Worm (Caenorhabditis elegans) whole organism, L4 larva: ENCODE results near the gene srx-23.
A peak's percentile ranks its signal among the peaks of the same experiment; 100 is the strongest.

Experiments
- D1046.2 ChIP-seq: fragments of 200-800 bp; sonication (Bioruptor generic); IDR thresholded peaks from 2 replicates; pipeline ENCODE4 v1.3.6; 2022; ENCODE audit warnings: missing genetic modification characterization, missing compliant biosample characterization
- F10B5.3 ChIP-seq: sonication (generic microtip); optimal IDR thresholded peaks from 2 replicates; lab custom pipeline; 2016; ENCODE audit warnings: mild to moderate bottlenecking, missing genetic modification characterization, missing compliant biosample characterization
- F26F4.8 ChIP-seq: fragments of 200-800 bp; sonication (Bioruptor generic); conservative IDR thresholded peaks from 2 replicates; pipeline ENCODE4 v1.3.6; 2022; ENCODE audit warnings: missing genetic modification characterization, missing compliant biosample characterization
- F37D6.2 ChIP-seq: sonication (generic microtip); optimal IDR thresholded peaks from 2 replicates; lab custom pipeline; 2016; ENCODE audit warnings: mild to moderate bottlenecking, missing genetic modification characterization, missing compliant biosample characterization
- T20F7.1 ChIP-seq: fragments of 200-800 bp; sonication (Bioruptor generic); optimal IDR thresholded peaks from 2 replicates; lab custom pipeline; 2018; ENCODE audit warnings: mild to moderate bottlenecking, missing genetic modification characterization, missing compliant biosample characterization
- Y75B8A.6 ChIP-seq: fragments of 200-800 bp; sonication (Bioruptor generic); IDR thresholded peaks from 2 replicates; pipeline ENCODE4 v1.3.6; 2022; ENCODE audit warnings: missing genetic modification reagents, missing genetic modification characterization, missing compliant biosample characterization
- ZK337.2 ChIP-seq: fragments of 200-800 bp; sonication (Bioruptor generic); IDR thresholded peaks from 2 replicates; pipeline ENCODE4 v1.3.6; 2022; ENCODE audit warnings: missing genetic modification reagents, missing genetic modification characterization, missing compliant biosample characterization
- ZK546.5 ChIP-seq, 2 experiments: sonication (generic microtip); optimal IDR thresholded peaks; 2 replicates each; lab custom pipeline; 2017; ENCODE audit warnings: missing biosample characterization in 2 of 2, missing genetic modification characterization in 2 of 2
- aha-1 ChIP-seq: fragments of 150-350 bp; peaks from one replicate; lab custom pipeline; 2014; ENCODE audit warnings: missing biosample characterization, missing genetic modification characterization
- ceh-28 ChIP-seq: fragments of 150-350 bp; optimal IDR thresholded peaks from 2 replicates; lab custom pipeline; 2014; ENCODE audit warnings: missing biosample characterization, missing genetic modification reagents, missing genetic modification characterization
- ceh-32 ChIP-seq: sonication (generic microtip); optimal IDR thresholded peaks from 2 replicates; lab custom pipeline; 2016; ENCODE audit warnings: mild to moderate bottlenecking, missing genetic modification characterization, missing compliant biosample characterization; ENCODE audit not compliant: poor library complexity
- ceh-44 ChIP-seq: fragments of 200-800 bp; sonication (Bioruptor generic); IDR thresholded peaks from 2 replicates; pipeline ENCODE4 v1.3.6; 2022; ENCODE audit warnings: missing genetic modification reagents, missing genetic modification characterization, missing compliant biosample characterization
- ceh-82 ChIP-seq: sonication (generic microtip); optimal IDR thresholded peaks from 2 replicates; lab custom pipeline; 2017; ENCODE audit warnings: missing biosample characterization, missing genetic modification characterization
- ces-1 ChIP-seq: fragments of 150-350 bp; sonication (generic microtip); optimal IDR thresholded peaks from 4 replicates; lab custom pipeline; 2014; ENCODE audit warnings: missing biosample characterization, missing genetic modification reagents, missing genetic modification characterization
- ctbp-1 ChIP-seq: fragments of 200-800 bp; sonication (Bioruptor generic); IDR thresholded peaks from 2 replicates; pipeline ENCODE4 v1.3.6; 2022; ENCODE audit warnings: missing genetic modification reagents, missing genetic modification characterization, missing compliant biosample characterization
- daf-12 ChIP-seq: fragments of 150-350 bp; optimal IDR thresholded peaks from 2 replicates; lab custom pipeline; 2014; ENCODE audit warnings: missing biosample characterization, missing genetic modification reagents, missing genetic modification characterization
- daf-16 ChIP-seq, 3 experiments: sonication (generic microtip); optimal IDR thresholded peaks; 2 replicates each; lab custom pipeline; 2016 to 2017; ENCODE audit warnings: missing genetic modification characterization in 3 of 3, missing genetic modification reagents in 3 of 3, mild to moderate bottlenecking in 2 of 3, missing compliant biosample characterization in 2 of 3, missing biosample characterization in 1 of 3, moderate library complexity in 1 of 3
- dmd-6 ChIP-seq: fragments of 200-800 bp; sonication (Bioruptor generic); IDR thresholded peaks from 2 replicates; pipeline ENCODE4 v1.3.6; 2022; ENCODE audit warnings: missing genetic modification reagents, missing genetic modification characterization, missing compliant biosample characterization
- dpl-1 ChIP-seq: fragments of 150-350 bp; optimal IDR thresholded peaks from 2 replicates; lab custom pipeline; 2014; ENCODE audit warnings: missing biosample characterization, missing genetic modification reagents, missing genetic modification characterization
- duxl-1 ChIP-seq: sonication (generic microtip); optimal IDR thresholded peaks from 2 replicates; lab custom pipeline; 2016; ENCODE audit warnings: mild to moderate bottlenecking, missing genetic modification characterization, moderate library complexity, missing compliant biosample characterization; ENCODE audit not compliant: poor library complexity
- dve-1 ChIP-seq: sonication (generic microtip); optimal IDR thresholded peaks from 2 replicates; lab custom pipeline; 2017; ENCODE audit warnings: antibody characterized with exemption, mild to moderate bottlenecking, missing genetic modification characterization, missing compliant biosample characterization; ENCODE audit not compliant: insufficient read depth
- fkh-10 ChIP-seq: fragments of 150-350 bp; optimal IDR thresholded peaks from 2 replicates; lab custom pipeline; 2014; ENCODE audit warnings: missing biosample characterization, missing genetic modification reagents, missing genetic modification characterization
- hlh-11 ChIP-seq: fragments of 200-800 bp; sonication (Bioruptor generic); optimal IDR thresholded peaks from 2 replicates; lab custom pipeline; 2018; ENCODE audit warnings: mild to moderate bottlenecking, missing genetic modification characterization, missing compliant biosample characterization
- hlh-30 ChIP-seq: sonication (generic microtip); optimal IDR thresholded peaks from 2 replicates; lab custom pipeline; 2017; ENCODE audit warnings: antibody characterized with exemption, mild to moderate bottlenecking, missing genetic modification characterization, missing compliant biosample characterization; ENCODE audit not compliant: insufficient read depth
- hmg-1.1 ChIP-seq: fragments of 200-800 bp; sonication (Bioruptor generic); IDR thresholded peaks from 2 replicates; pipeline ENCODE4 v1.3.6; 2022; ENCODE audit warnings: missing genetic modification reagents, missing genetic modification characterization, missing compliant biosample characterization
- jun-1 ChIP-seq: fragments of 150-350 bp; optimal IDR thresholded peaks from 2 replicates; lab custom pipeline; 2014; ENCODE audit warnings: missing biosample characterization, missing genetic modification reagents, missing genetic modification characterization
- lin-1 ChIP-seq: fragments of 200-800 bp; sonication (Bioruptor generic); IDR thresholded peaks from 2 replicates; pipeline ENCODE4 v1.3.6; 2022; ENCODE audit warnings: missing genetic modification reagents, missing genetic modification characterization, missing compliant biosample characterization
- lin-13 ChIP-seq: fragments of 150-350 bp; optimal IDR thresholded peaks from 2 replicates; lab custom pipeline; 2014; ENCODE audit warnings: missing biosample characterization, missing genetic modification reagents, missing genetic modification characterization
- lin-38 ChIP-seq: fragments of 200-800 bp; sonication (Bioruptor generic); IDR thresholded peaks from 2 replicates; pipeline ENCODE4 v1.3.6; 2022; ENCODE audit warnings: missing genetic modification reagents, missing genetic modification characterization, missing compliant biosample characterization
- lin-39 ChIP-seq: fragments of 150-350 bp; optimal IDR thresholded peaks from 2 replicates; lab custom pipeline; 2014; ENCODE audit warnings: missing biosample characterization, missing genetic modification reagents, missing genetic modification characterization
- lsy-2 ChIP-seq, 2 experiments: fragments of 150-350 bp in 1 of 2; sonication (generic microtip) in 1 of 2; optimal IDR thresholded peaks; 2 replicates each; lab custom pipeline; 2014 to 2017; ENCODE audit warnings: missing biosample characterization in 2 of 2, missing genetic modification characterization in 2 of 2
- madf-5 ChIP-seq, 2 experiments: fragments of 200-800 bp; sonication (Bioruptor generic); IDR thresholded peaks; 2 replicates each; pipeline ENCODE4 v1.3.6; 2022; ENCODE audit warnings: missing compliant biosample characterization in 2 of 2, missing genetic modification characterization in 2 of 2
- mdl-1 ChIP-seq, 2 experiments: fragments of 150-350 bp in 1 of 2; sonication (generic microtip) in 1 of 2; optimal IDR thresholded peaks; 2 replicates each; lab custom pipeline; 2014 to 2017; ENCODE audit warnings: missing biosample characterization in 2 of 2, missing genetic modification characterization in 2 of 2
- nhr-102 ChIP-seq: sonication (generic microtip); optimal IDR thresholded peaks from 2 replicates; lab custom pipeline; 2016; ENCODE audit warnings: mild to moderate bottlenecking, missing genetic modification characterization, moderate library complexity, missing compliant biosample characterization
- nhr-237 ChIP-seq: sonication (generic microtip); optimal IDR thresholded peaks from 2 replicates; lab custom pipeline; 2017; ENCODE audit warnings: missing biosample characterization, missing genetic modification characterization
- nhr-48 ChIP-seq: sonication (generic microtip); optimal IDR thresholded peaks from 2 replicates; lab custom pipeline; 2016; ENCODE audit warnings: mild to moderate bottlenecking, missing genetic modification characterization, missing compliant biosample characterization
- nhr-76 ChIP-seq: fragments of 150-350 bp; optimal IDR thresholded peaks from 2 replicates; lab custom pipeline; 2014; ENCODE audit warnings: missing biosample characterization, missing genetic modification characterization
- nhr-77 ChIP-seq: fragments of 150-350 bp; optimal IDR thresholded peaks from 2 replicates; lab custom pipeline; 2014; ENCODE audit warnings: missing biosample characterization, missing genetic modification characterization
- pha-4 ChIP-seq, 2 experiments: fragments of 150-350 bp in 1 of 2; fragments of 200-800 bp in 1 of 2; sonication (Bioruptor generic) in 1 of 2; IDR thresholded peaks in 1 of 2; optimal IDR thresholded peaks in 1 of 2; 2 replicates each; pipeline versions ENCODE4 v1.3.6 to Lab custom; 2014 to 2022; ENCODE audit warnings: missing genetic modification characterization in 2 of 2, missing genetic modification reagents in 2 of 2, missing biosample characterization in 1 of 2, missing compliant biosample characterization in 1 of 2
- php-3 ChIP-seq: fragments of 200-800 bp; sonication (Bioruptor generic); IDR thresholded peaks from 2 replicates; pipeline ENCODE4 v1.3.6; 2022; ENCODE audit warnings: missing genetic modification reagents, missing genetic modification characterization, missing compliant biosample characterization
- rbr-2 ChIP-seq: sonication (generic microtip); optimal IDR thresholded peaks from 2 replicates; lab custom pipeline; 2016; ENCODE audit warnings: missing genotype, missing genetic modification characterization, missing compliant biosample characterization
- skn-1 ChIP-seq: fragments of 150-350 bp; optimal IDR thresholded peaks from 2 replicates; lab custom pipeline; 2014; ENCODE audit warnings: missing biosample characterization, missing genetic modification characterization
- snpc-1.2 ChIP-seq: fragments of 200-800 bp; sonication (Bioruptor generic); IDR thresholded peaks from 2 replicates; pipeline ENCODE4 v1.3.6; 2022; ENCODE audit warnings: missing genetic modification reagents, missing genetic modification characterization, missing compliant biosample characterization
- unc-130 ChIP-seq: sonication (generic microtip); optimal IDR thresholded peaks from 2 replicates; lab custom pipeline; 2016; ENCODE audit warnings: missing genetic modification reagents, missing genetic modification characterization, missing compliant biosample characterization
- vab-7 ChIP-seq: fragments of 200-800 bp; sonication (Bioruptor generic); IDR thresholded peaks from 2 replicates; pipeline ENCODE4 v1.3.6; 2022; ENCODE audit warnings: missing genetic modification reagents, missing genetic modification characterization, missing compliant biosample characterization
- zfp-2 ChIP-seq: sonication (generic microtip); optimal IDR thresholded peaks from 2 replicates; lab custom pipeline; 2016; ENCODE audit warnings: mild to moderate bottlenecking, missing genetic modification characterization, missing compliant biosample characterization
- zfp-3 ChIP-seq: fragments of 200-800 bp; sonication (Bioruptor generic); conservative IDR thresholded peaks from 2 replicates; pipeline ENCODE4 v1.3.6; 2022; ENCODE audit warnings: missing genetic modification reagents, missing genetic modification characterization, missing compliant biosample characterization
- zip-2 ChIP-seq: fragments of 150-350 bp; optimal IDR thresholded peaks from 2 replicates; lab custom pipeline; 2014; ENCODE audit warnings: missing biosample characterization, missing genetic modification characterization

Gene srx-23

DNA sequence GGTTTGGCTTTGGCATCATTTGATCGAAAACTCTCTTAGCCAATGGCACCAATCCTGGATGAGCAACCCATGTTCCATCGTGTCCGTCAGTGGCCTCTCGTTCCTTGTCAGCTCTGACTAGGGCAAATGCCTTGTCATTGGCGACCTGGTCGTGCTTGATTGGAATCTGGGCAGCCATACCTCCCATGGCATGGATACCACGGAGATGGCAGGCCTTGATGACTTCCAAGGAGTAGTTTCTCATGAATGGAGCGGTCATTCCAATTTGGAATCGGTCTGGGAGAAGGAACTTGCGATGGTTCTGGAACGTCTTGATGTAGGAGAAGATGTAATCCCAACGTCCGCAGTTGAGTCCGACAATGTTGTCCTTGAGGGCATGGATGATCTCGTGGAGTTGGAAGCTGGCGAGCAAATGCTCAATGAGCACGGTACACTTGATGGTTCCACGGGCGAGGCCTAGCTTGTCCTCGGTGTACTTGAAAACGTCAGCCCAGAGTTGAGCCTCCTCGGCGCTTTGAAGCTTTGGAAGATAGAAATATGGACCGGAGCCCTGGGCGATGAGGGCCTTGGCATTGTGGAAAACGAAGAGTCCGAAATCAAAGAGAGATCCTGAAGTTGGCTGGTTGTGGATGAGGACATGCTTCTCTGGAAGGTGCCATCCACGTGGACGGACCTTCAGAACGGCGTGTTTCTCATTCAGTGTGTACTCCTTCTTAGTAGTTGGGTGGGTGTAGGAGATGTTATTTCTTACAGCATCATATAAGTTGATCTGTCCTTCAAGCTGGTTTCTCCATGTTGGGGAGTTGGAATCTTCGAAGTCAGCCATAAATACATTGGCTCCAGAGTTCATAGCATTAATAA is 43.0 kb downstream of the srx-23 start (continued):
- no peak for TF ChIP-seq ceh-32 (tag; lab: Kevin White, UChicago)
- TF ChIP-seq daf-12 = no peak
- TF ChIP-seq hlh-11 (tag; lab: Kevin White, UChicago) = no peak
- TF ChIP-seq aha-1 = peak; percentile 81
- no peak for TF ChIP-seq ceh-82 (tag; lab: Kevin White, UChicago)
- TF ChIP-seq Y75B8A.6 (GFP tag; lab: Robert Waterston, UW) = no peak
- peak; percentile 54 for TF ChIP-seq duxl-1
- TF ChIP-seq F26F4.8 (GFP tag; lab: Robert Waterston, UW) = no peak
- TF ChIP-seq ceh-44 (GFP tag; lab: Robert Waterston, UW) = no peak
- TF ChIP-seq skn-1 (tag; lab: Kevin White, UChicago) = no peak
- TF ChIP-seq vab-7 = no peak
- no peak for TF ChIP-seq F10B5.3 (tag; lab: Kevin White, UChicago)
- TF ChIP-seq nhr-102 = no peak
- TF ChIP-seq lin-1 = no peak
- no peak for TF ChIP-seq nhr-48 (tag; lab: Kevin White, UChicago)
- TF ChIP-seq hmg-1.1 (GFP tag; lab: Robert Waterston, UW) = no peak
- TF ChIP-seq nhr-76 = no peak
- no peak for TF ChIP-seq php-3 (GFP tag; lab: Robert Waterston, UW)
- no peak for TF ChIP-seq dpl-1 (GFP tag; lab: Kevin White, UChicago)
- TF ChIP-seq daf-16 (GFP tag; optimal IDR thresholded peaks at IDR 0.05; lab: Kevin White, UChicago) = peak in 1 of 2 experiments; percentile 8
- TF ChIP-seq daf-16 (tag; optimal IDR thresholded peaks at IDR 0.05; lab: Kevin White, UChicago) = peak; percentile 4
- no peak for TF ChIP-seq fkh-10 (GFP tag; lab: Kevin White, UChicago)
- TF ChIP-seq nhr-237 = no peak
- no peak for TF ChIP-seq zip-2 (tag; lab: Kevin White, UChicago)
- TF ChIP-seq lin-39 (tag; lab: Kevin White, UChicago) = no peak
- no peak for TF ChIP-seq dmd-6 (GFP tag; lab: Robert Waterston, UW)
- no peak for TF ChIP-seq nhr-77
- TF ChIP-seq lsy-2 (tag; optimal IDR thresholded peaks at IDR 0.05; lab: Kevin White, UChicago) = peak in 1 of 2 experiments; percentile 20
- TF ChIP-seq ces-1 (GFP tag; lab: Kevin White, UChicago) = no peak
- no peak for TF ChIP-seq rbr-2 (tag; lab: Kevin White, UChicago)
- TF ChIP-seq mdl-1 (tag; optimal IDR thresholded peaks at IDR 0.05; lab: Kevin White, UChicago) = peak in 1 of 2 experiments; percentile 4
- no peak for TF ChIP-seq unc-130 (GFP tag; lab: Kevin White, UChicago)
- no peak for TF ChIP-seq ctbp-1 (GFP tag; lab: Robert Waterston, UW)
- TF ChIP-seq ZK546.5 (tag; optimal IDR thresholded peaks at IDR 0.05; lab: Kevin White, UChicago) = no peak
- TF ChIP-seq T20F7.1 (GFP tag; lab: Kevin White, UChicago) = no peak
- no peak for TF ChIP-seq zfp-2 (tag; lab: Kevin White, UChicago)
- TF ChIP-seq ceh-28 (tag; lab: Kevin White, UChicago) = no peak
- no peak for TF ChIP-seq lin-38 (GFP tag; lab: Robert Waterston, UW)
- no peak for TF ChIP-seq ZK337.2 (GFP tag; lab: Robert Waterston, UW)
- no peak; the same call in 1 of the 2 replicates for TF ChIP-seq pha-4 (GFP tag; IDR thresholded peaks at IDR 0.05; lab: Robert Waterston, UW)
- TF ChIP-seq pha-4 (tag; optimal IDR thresholded peaks at IDR 0.05; lab: Kevin White, UChicago) = no peak
- peak; percentile 3 for TF ChIP-seq hlh-30 (tag; lab: Kevin White, UChicago)
- TF ChIP-seq jun-1 (tag; lab: Kevin White, UChicago) = no peak
- peak; percentile 12 for TF ChIP-seq dve-1 (tag; lab: Kevin White, UChicago)
- no peak for TF ChIP-seq snpc-1.2 (GFP tag; lab: Robert Waterston, UW)
- TF ChIP-seq zfp-3 (GFP tag; lab: Robert Waterston, UW) = no peak; the same call in 1 of the 2 replicates
- TF ChIP-seq F37D6.2 (tag; lab: Kevin White, UChicago) = no peak
- no peak for TF ChIP-seq D1046.2 (GFP tag; lab: Robert Waterston, UW)
- no peak for TF ChIP-seq madf-5 (GFP tag; IDR thresholded peaks at IDR 0.05; lab: Robert Waterston, UW)
- no peak for TF ChIP-seq lin-13
